Fruit fly (Drosophila melanogaster) whole organism, prepupa: Measurements from ENCODE around the gene CG5455.

Source experiments
- Blimp-1 ChIP-seq: fragments of 200-800 bp; sonication (Bioruptor generic); optimal IDR thresholded peaks from 3 replicates; lab custom pipeline; 2017; ENCODE audit warnings: missing biosample characterization, missing genetic modification characterization, mild to moderate bottlenecking, moderate library complexity, missing genetic modification reagents
- CG10631 ChIP-seq: fragments of 200-800 bp; sonication (Bioruptor generic); optimal IDR thresholded peaks from 2 replicates; lab custom pipeline; 2016; ENCODE audit warnings: missing biosample characterization, missing genetic modification characterization
- CG10669 ChIP-seq: fragments of 200-800 bp; sonication (Bioruptor generic); optimal IDR thresholded peaks from 3 replicates; lab custom pipeline; 2018; ENCODE audit warnings: missing biosample characterization, mild to moderate bottlenecking, missing genetic modification characterization, moderate library complexity
- CG11762 ChIP-seq: fragments of 200-800 bp; sonication (Bioruptor generic); optimal IDR thresholded peaks from 3 replicates; lab custom pipeline; 2016; ENCODE audit warnings: missing biosample characterization, missing genetic modification characterization; ENCODE audit not compliant: insufficient read depth
- CG11902 ChIP-seq: fragments of 200-800 bp; sonication (Bioruptor generic); optimal IDR thresholded peaks from 3 replicates; lab custom pipeline; 2016; ENCODE audit warnings: missing biosample characterization, missing genetic modification characterization
- CG15336 ChIP-seq: fragments of 200-800 bp; sonication (Bioruptor generic); IDR thresholded peaks from 2 replicates; pipeline ENCODE4 v1.3.6; 2022; ENCODE audit warnings: missing biosample characterization, missing genetic modification characterization
- CG16779 ChIP-seq: fragments of 200-800 bp; sonication (Bioruptor generic); optimal IDR thresholded peaks from 3 replicates; lab custom pipeline; 2017; ENCODE audit warnings: missing biosample characterization, mild to moderate bottlenecking, missing genetic modification characterization
- CG3032 ChIP-seq: fragments of 200-800 bp; optimal IDR thresholded peaks from 2 replicates; lab custom pipeline; 2019; ENCODE audit warnings: missing biosample characterization, mild to moderate bottlenecking, missing genetic modification characterization, moderate library complexity
- CG32006 ChIP-seq: fragments of 200-800 bp; sonication (Bioruptor generic); optimal IDR thresholded peaks from 3 replicates; lab custom pipeline; 2017; ENCODE audit warnings: missing biosample characterization, mild to moderate bottlenecking, missing genetic modification characterization
- CG34406 ChIP-seq: fragments of 200-800 bp; sonication (Bioruptor generic); optimal IDR thresholded peaks from 3 replicates; lab custom pipeline; 2016; ENCODE audit warnings: missing biosample characterization, missing genetic modification characterization
- CG3919 ChIP-seq: fragments of 200-800 bp; sonication (Bioruptor generic); optimal IDR thresholded peaks from 3 replicates; lab custom pipeline; 2016; ENCODE audit warnings: missing biosample characterization, missing genetic modification characterization
- CG4318 ChIP-seq: fragments of 200-800 bp; sonication (Bioruptor generic); optimal IDR thresholded peaks from 3 replicates; lab custom pipeline; 2017; ENCODE audit warnings: missing biosample characterization, mild to moderate bottlenecking, missing genetic modification characterization
- CG6163 ChIP-seq: fragments of 200-800 bp; sonication (Bioruptor generic); IDR thresholded peaks from 3 replicates; pipeline ENCODE4 v1.3.6; 2022; ENCODE audit warnings: missing biosample characterization, missing genetic modification characterization
- CG6276 ChIP-seq: fragments of 200-800 bp; sonication (Bioruptor generic); optimal IDR thresholded peaks from 2 replicates; lab custom pipeline; 2017; ENCODE audit warnings: missing biosample characterization, mild to moderate bottlenecking, missing genetic modification characterization
- CG6792 ChIP-seq: fragments of 200-800 bp; sonication (Bioruptor generic); optimal IDR thresholded peaks from 3 replicates; lab custom pipeline; 2016; ENCODE audit warnings: missing biosample characterization, missing genetic modification characterization
- CG8319 ChIP-seq: fragments of 200-800 bp; sonication (Bioruptor generic); optimal IDR thresholded peaks from 3 replicates; lab custom pipeline; 2016; ENCODE audit warnings: missing biosample characterization, missing genetic modification characterization
- Eip75B ChIP-seq: fragments of 200-800 bp; sonication (Bioruptor generic); optimal IDR thresholded peaks from 3 replicates; lab custom pipeline; 2016; ENCODE audit warnings: missing biosample characterization, missing genetic modification characterization
- Eip78C ChIP-seq: fragments of 200-800 bp; sonication (Bioruptor generic); peaks from one replicate; lab custom pipeline; 2016; ENCODE audit warnings: missing biosample characterization, missing genetic modification characterization
- Ets21C ChIP-seq: fragments of 200-800 bp; sonication (Bioruptor generic); optimal IDR thresholded peaks from 3 replicates; lab custom pipeline; 2016; ENCODE audit warnings: missing biosample characterization, missing genetic modification characterization
- Ets96B ChIP-seq: fragments of 200-800 bp; optimal IDR thresholded peaks from 2 replicates; lab custom pipeline; 2019; ENCODE audit warnings: missing biosample characterization, mild to moderate bottlenecking, missing genetic modification characterization, moderate library complexity
- Gug ChIP-seq: fragments of 200-800 bp; sonication (Bioruptor generic); IDR thresholded peaks from 2 replicates; pipeline ENCODE4 v1.3.6; 2022; ENCODE audit warnings: missing biosample characterization, missing genetic modification characterization
- Hr38 ChIP-seq: sonication (Bioruptor generic); optimal IDR thresholded peaks from 2 replicates; lab custom pipeline; 2016; ENCODE audit warnings: missing biosample characterization, missing genetic modification characterization
- Hr39 ChIP-seq: fragments of 200-800 bp; sonication (Bioruptor generic); optimal IDR thresholded peaks from 2 replicates; lab custom pipeline; 2016; ENCODE audit warnings: missing biosample characterization, missing genetic modification characterization
- Hr4 ChIP-seq: fragments of 200-800 bp; sonication (Bioruptor generic); optimal IDR thresholded peaks from 3 replicates; lab custom pipeline; 2016; ENCODE audit warnings: missing biosample characterization, missing genetic modification characterization
- Lpt ChIP-seq: fragments of 200-800 bp; sonication (Bioruptor generic); optimal IDR thresholded peaks from 3 replicates; lab custom pipeline; 2016; ENCODE audit warnings: missing biosample characterization, missing genetic modification characterization
- Met ChIP-seq: fragments of 200-800 bp; sonication (Bioruptor generic); optimal IDR thresholded peaks from 3 replicates; lab custom pipeline; 2016; ENCODE audit warnings: missing biosample characterization, missing genetic modification characterization
- OdsH ChIP-seq: fragments of 200-800 bp; sonication (Bioruptor generic); optimal IDR thresholded peaks from 3 replicates; lab custom pipeline; 2016; ENCODE audit warnings: missing biosample characterization, missing genetic modification characterization
- Smox ChIP-seq: fragments of 200-800 bp; sonication (Bioruptor generic); optimal IDR thresholded peaks from 3 replicates; lab custom pipeline; 2016; ENCODE audit warnings: missing biosample characterization, missing genetic modification characterization
- Sox14 ChIP-seq: fragments of 200-800 bp; sonication (Bioruptor generic); optimal IDR thresholded peaks from 3 replicates; lab custom pipeline; 2016; ENCODE audit warnings: missing biosample characterization, missing genetic modification characterization
- Sox15 ChIP-seq: fragments of 200-800 bp; sonication (Bioruptor generic); optimal IDR thresholded peaks from 3 replicates; lab custom pipeline; 2016; ENCODE audit warnings: missing biosample characterization, missing genetic modification characterization
- achi ChIP-seq: fragments of 200-800 bp; sonication (Bioruptor generic); optimal IDR thresholded peaks from 3 replicates; lab custom pipeline; 2016; ENCODE audit warnings: missing biosample characterization, missing genetic modification characterization
- acj6 ChIP-seq: fragments of 200-800 bp; sonication (Bioruptor generic); optimal IDR thresholded peaks from 3 replicates; lab custom pipeline; 2016; ENCODE audit warnings: missing biosample characterization, missing genetic modification characterization
- cyc ChIP-seq: fragments of 200-800 bp; sonication (Bioruptor generic); optimal IDR thresholded peaks from 3 replicates; lab custom pipeline; 2016; ENCODE audit warnings: missing biosample characterization, missing genetic modification characterization
- dac ChIP-seq: fragments of 200-800 bp; sonication (Bioruptor generic); optimal IDR thresholded peaks from 2 replicates; lab custom pipeline; 2017; ENCODE audit warnings: missing biosample characterization, mild to moderate bottlenecking, missing genetic modification characterization
- dsx ChIP-seq: fragments of 200-800 bp; optimal IDR thresholded peaks from 3 replicates; lab custom pipeline; 2019; ENCODE audit warnings: missing biosample characterization, mild to moderate bottlenecking, missing genetic modification characterization, moderate library complexity; ENCODE audit not compliant: poor library complexity, severe bottlenecking
- eg ChIP-seq: fragments of 200-800 bp; sonication (Bioruptor generic); IDR thresholded peaks from 3 replicates; pipeline ENCODE4 v1.3.6; 2022; ENCODE audit warnings: missing biosample characterization, missing genetic modification characterization
- fd59A ChIP-seq: fragments of 200-800 bp; sonication (Bioruptor generic); optimal IDR thresholded peaks from 2 replicates; lab custom pipeline; 2017; ENCODE audit warnings: missing biosample characterization, mild to moderate bottlenecking, missing genetic modification characterization, missing genetic modification reagents
- fd85E ChIP-seq: fragments of 200-800 bp; sonication (Bioruptor generic); optimal IDR thresholded peaks from 3 replicates; lab custom pipeline; 2016; ENCODE audit warnings: missing biosample characterization, missing genetic modification characterization
- fkh ChIP-seq: fragments of 200-800 bp; sonication (Bioruptor generic); optimal IDR thresholded peaks from 3 replicates; lab custom pipeline; 2017; ENCODE audit warnings: missing biosample characterization, mild to moderate bottlenecking, missing genetic modification characterization, moderate library complexity
- lz ChIP-seq: fragments of 200-800 bp; sonication (Bioruptor generic); optimal IDR thresholded peaks from 3 replicates; lab custom pipeline; 2016; ENCODE audit warnings: missing biosample characterization, missing genetic modification characterization
- net ChIP-seq: fragments of 200-800 bp; sonication (Bioruptor generic); optimal IDR thresholded peaks from 3 replicates; lab custom pipeline; 2016; ENCODE audit warnings: missing biosample characterization, missing genetic modification characterization
- pdm3 ChIP-seq: fragments of 200-800 bp; sonication (Bioruptor generic); optimal IDR thresholded peaks from 3 replicates; lab custom pipeline; 2016; ENCODE audit warnings: missing biosample characterization, missing genetic modification characterization
- salr ChIP-seq, 2 experiments: fragments of 200-800 bp; sonication (Bioruptor generic); optimal IDR thresholded peaks; 3 replicates each; lab custom pipeline; 2016 to 2018; ENCODE audit warnings: missing biosample characterization in 2 of 2, missing genetic modification characterization in 2 of 2, mild to moderate bottlenecking in 1 of 2
- spab ChIP-seq: fragments of 200-800 bp; sonication (Bioruptor generic); optimal IDR thresholded peaks from 2 replicates; lab custom pipeline; 2017; ENCODE audit warnings: missing biosample characterization, mild to moderate bottlenecking, missing genetic modification characterization, missing genetic modification reagents
- ss ChIP-seq, 2 experiments: fragments of 200-800 bp; sonication (Bioruptor generic); optimal IDR thresholded peaks; 2 replicates in 1 of 2; 3 replicates in 1 of 2; lab custom pipeline; 2017 to 2018; ENCODE audit warnings: mild to moderate bottlenecking in 2 of 2, missing biosample characterization in 2 of 2, missing genetic modification characterization in 2 of 2, moderate library complexity in 1 of 2
- svp ChIP-seq: fragments of 200-800 bp; sonication (Bioruptor generic); peaks from one replicate; lab custom pipeline; 2016; ENCODE audit warnings: missing biosample characterization, missing genetic modification characterization
- vri ChIP-seq: fragments of 200-800 bp; sonication (Bioruptor generic); optimal IDR thresholded peaks from 3 replicates; lab custom pipeline; 2016; ENCODE audit warnings: missing biosample characterization, mild to moderate bottlenecking, missing genetic modification characterization

The CG5455 gene

DNA sequence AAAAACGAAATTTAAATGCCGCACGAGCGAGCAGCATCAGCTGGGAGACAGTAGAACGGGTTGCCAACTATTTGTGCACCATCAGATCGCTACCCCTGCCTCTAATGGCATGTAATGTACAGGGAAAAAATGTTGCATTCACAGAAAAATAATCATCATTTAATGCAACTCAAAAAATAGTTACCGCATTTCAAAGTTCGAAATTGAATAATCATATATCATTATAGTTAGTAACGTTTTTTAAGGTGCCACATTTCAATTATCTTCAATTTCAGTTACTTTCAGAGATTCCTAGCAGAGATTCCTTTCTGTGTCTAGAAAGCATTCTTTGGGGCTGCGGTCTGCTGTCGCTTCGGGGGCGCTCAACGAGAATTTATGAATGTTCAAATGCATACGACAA, 19.9 kb downstream of the CG5455 start:
- peak in 1 of 2 experiments; percentile 38 for TF ChIP-seq salr (GFP tag; optimal IDR thresholded peaks at IDR 0.05; lab: Kevin White, UChicago)
- peak; percentile 35 for TF ChIP-seq CG4318 (GFP tag; lab: Kevin White, UChicago)
- no peak for TF ChIP-seq cyc (GFP tag; lab: Kevin White, UChicago)
- no peak for TF ChIP-seq vri (GFP tag; lab: Kevin White, UChicago)
- no peak for TF ChIP-seq pdm3 (GFP tag; lab: Kevin White, UChicago)
- TF ChIP-seq Eip78C = peak; percentile 62
- TF ChIP-seq OdsH (GFP tag; lab: Kevin White, UChicago) = peak; percentile 24
- peak; percentile 68 for TF ChIP-seq CG32006 (GFP tag; lab: Kevin White, UChicago)
- TF ChIP-seq CG8319 (GFP tag; lab: Kevin White, UChicago) = no peak
- no peak for TF ChIP-seq CG6792 (GFP tag; lab: Kevin White, UChicago)
- no peak for TF ChIP-seq Sox15 (GFP tag; lab: Kevin White, UChicago)
- TF ChIP-seq Sox14 (GFP tag; lab: Kevin White, UChicago) = peak; percentile 12
- TF ChIP-seq CG10669 (GFP tag; lab: Kevin White, UChicago) = no peak
- peak; percentile 5 for TF ChIP-seq CG10631 (GFP tag; lab: Kevin White, UChicago)
- no peak for TF ChIP-seq Smox
- TF ChIP-seq Met = no peak
- peak; percentile 11 for TF ChIP-seq CG6276 (GFP tag; lab: Kevin White, UChicago)
- peak; percentile 68; the same call in 1 of the 2 replicates for TF ChIP-seq CG15336 (GFP tag; lab: Robert Waterston, UW)
- TF ChIP-seq Hr4 (GFP tag; lab: Kevin White, UChicago) = peak; percentile 40
- peak; percentile 41; the same call in 1 of the 3 replicates for TF ChIP-seq eg (GFP tag; lab: Robert Waterston, UW)
- TF ChIP-seq CG3919 = peak; percentile 38
- TF ChIP-seq Lpt = peak; percentile 17
- TF ChIP-seq, all 60 proteins: peak for 13

- TF ChIP-seq Sox15 (GFP tag; lab: Kevin White, UChicago) (no peak), CG11902 (peak; percentile 7), Hr4 (GFP tag; lab: Kevin White, UChicago) (peak; percentile 37), Hr39 (peak; percentile 19), CG10669 (GFP tag; lab: Kevin White, UChicago) (peak; percentile 15), salr (GFP tag; optimal IDR thresholded peaks at IDR 0.05; lab: Kevin White, UChicago) (peak in 1 of 2 experiments; percentile 16), Hr38 (GFP tag; lab: Kevin White, UChicago) (no peak), Blimp-1 (GFP tag; lab: Kevin White, UChicago) (no peak), Ets96B (tag; lab: Kevin White, UChicago) (peak; percentile 49), net (peak; percentile 15), fkh (no peak), CG10631 (GFP tag; lab: Kevin White, UChicago) (peak; percentile 33), Met (peak; percentile 58), svp (GFP tag; lab: Kevin White, UChicago) (peak; percentile 73), CG11762 (GFP tag; lab: Kevin White, UChicago) (peak; percentile 14), CG34406 (GFP tag; lab: Kevin White, UChicago) (peak; percentile 34), Gug (GFP tag; lab: Robert Waterston, UW) (peak; percentile 50), lz (peak; percentile 33), CG6792 (GFP tag; lab: Kevin White, UChicago) (peak; percentile 14), Eip75B (peak; percentile 40), achi (GFP tag; lab: Kevin White, UChicago) (peak; percentile 28), CG16779 (no peak), CG15336 (GFP tag; lab: Robert Waterston, UW) (peak; percentile 48), CG6163 (GFP tag; lab: Robert Waterston, UW) (0 out of 3 replicates have a peak, but pooled peaks have one; percentile 48), ss (GFP tag; optimal IDR thresholded peaks at IDR 0.05; lab: Kevin White, UChicago) (peak in 1 of 2 experiments; percentile 3), Ets21C (no peak), dac (no peak), eg (GFP tag; lab: Robert Waterston, UW) (no peak), cyc (GFP tag; lab: Kevin White, UChicago) (peak; percentile 41), Lpt (peak; percentile 27), CG8319 (GFP tag; lab: Kevin White, UChicago) (no peak), acj6 (peak; percentile 35), fd85E (no peak), vri (GFP tag; lab: Kevin White, UChicago) (no peak), CG3032 (tag; lab: Kevin White, UChicago) (no peak), CG32006 (GFP tag; lab: Kevin White, UChicago) (peak; percentile 39), fd59A (GFP tag; lab: Kevin White, UChicago) (no peak), OdsH (GFP tag; lab: Kevin White, UChicago) (peak; percentile 31), CG6276 (GFP tag; lab: Kevin White, UChicago) (peak; percentile 37), spab (no peak), dsx (GFP tag; lab: Kevin White, UChicago) (peak; percentile 77)
Observed at dm6 chr3R:26483657-26484056, 22.3 kb downstream of the CG5455 start.
